Worm (Caenorhabditis elegans): Measurements from ENCODE around the gene C06C6.9.

DNA sequence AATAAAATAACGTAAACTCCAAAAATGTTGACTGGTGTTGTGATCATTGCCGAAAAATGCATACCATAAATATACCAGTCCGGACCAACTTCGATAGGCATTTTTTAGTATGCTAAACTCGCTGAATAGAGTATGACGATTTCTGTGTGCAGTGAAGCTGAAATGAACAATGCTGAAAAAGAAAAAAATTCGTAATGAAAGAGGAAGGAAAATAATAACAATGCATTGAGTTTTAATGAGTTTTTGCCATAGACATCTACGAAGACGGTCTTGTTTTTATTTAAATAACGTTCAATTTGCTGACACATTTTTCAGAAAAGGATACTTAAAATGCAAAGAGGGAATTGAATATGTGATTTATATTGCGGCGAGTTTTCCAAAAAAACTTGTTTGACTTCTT, 29.0 kb downstream of the C06C6.9 start, which contains the start of gene sri-1:
- TF ChIP-seq pes-1 (GFP tag; IDR thresholded peaks at IDR 0.05) (no peak), tbx-11 (GFP tag; IDR thresholded peaks at IDR 0.05) (no peak), sea-1 (GFP tag; conservative IDR thresholded peaks at IDR 0.05) (no peak), ama-1 (optimal IDR thresholded peaks at IDR 0.05) (no peak), tbx-37 (GFP tag; conservative IDR thresholded peaks at IDR 0.05) (no peak), hnd-1 (tag; optimal IDR thresholded peaks at IDR 0.05) (no peak), ceh-13 (GFP tag; optimal IDR thresholded peaks at IDR 0.05) (no peak), B0310.2 (tag; optimal IDR thresholded peaks at IDR 0.05) (no peak)

Measured in whole organism, early embryonic.